Fruit fly (Drosophila melanogaster) whole organism, embryonic: ENCODE data around the gene Lcp65Ae.

Experiments used
- Antp ChIP-seq: fragments of 200-800 bp; sonication (Bioruptor generic); optimal IDR thresholded peaks from 3 replicates; lab custom pipeline; 2016; ENCODE audit warnings: missing biosample characterization, missing genetic modification characterization
- Atf-2 ChIP-seq: fragments of 200-800 bp; sonication (Bioruptor generic); optimal IDR thresholded peaks from 2 replicates; lab custom pipeline; 2016; ENCODE audit warnings: missing biosample characterization, missing genetic modification characterization
- Awh ChIP-seq: fragments of 200-800 bp; sonication (Bioruptor generic); IDR thresholded peaks from 2 replicates; pipeline ENCODE4, ENCODE4 v1.3.6; 2022; ENCODE audit warnings: missing biosample characterization, missing genetic modification characterization
- Blimp-1 ChIP-seq: fragments of 200-800 bp; sonication (Bioruptor generic); optimal IDR thresholded peaks from 3 replicates; lab custom pipeline; 2018; ENCODE audit warnings: missing biosample characterization, missing genetic modification characterization, mild to moderate bottlenecking, moderate library complexity, missing genetic modification reagents
- CG11504 ChIP-seq: fragments of 200-800 bp; sonication (Bioruptor generic); optimal IDR thresholded peaks from 3 replicates; lab custom pipeline; 2019; ENCODE audit warnings: missing biosample characterization, mild to moderate bottlenecking, missing genetic modification characterization, moderate library complexity
- CG13424 ChIP-seq: fragments of 200-800 bp; sonication (Bioruptor generic); optimal IDR thresholded peaks from 2 replicates; lab custom pipeline; 2019; ENCODE audit warnings: missing biosample characterization, mild to moderate bottlenecking, missing genetic modification characterization, moderate library complexity
- CG16815 ChIP-seq: fragments of 200-800 bp; sonication (Bioruptor generic); optimal IDR thresholded peaks from 3 replicates; lab custom pipeline; 2017; ENCODE audit warnings: missing biosample characterization, mild to moderate bottlenecking, missing genetic modification characterization
- CG16863 ChIP-seq: fragments of 200-800 bp; sonication (Bioruptor generic); optimal IDR thresholded peaks from 3 replicates; lab custom pipeline; 2016; ENCODE audit warnings: missing biosample characterization, missing genetic modification characterization
- CG17912 ChIP-seq: fragments of 200-800 bp; sonication (Bioruptor generic); optimal IDR thresholded peaks from 2 replicates; lab custom pipeline; 2018; ENCODE audit warnings: missing biosample characterization, mild to moderate bottlenecking, missing genetic modification characterization
- CG2116 ChIP-seq: fragments of 200-800 bp; sonication (Bioruptor generic); optimal IDR thresholded peaks from 3 replicates; lab custom pipeline; 2018; ENCODE audit warnings: missing biosample characterization, mild to moderate bottlenecking, missing genetic modification characterization
- CG2889 ChIP-seq: fragments of 200-800 bp; sonication (Bioruptor generic); IDR thresholded peaks from 3 replicates; pipeline ENCODE4 v1.3.6; 2022; ENCODE audit warnings: missing biosample characterization, missing genetic modification characterization
- CG32767 ChIP-seq: fragments of 200-800 bp; sonication (Bioruptor generic); IDR thresholded peaks from 2 replicates; pipeline ENCODE4 v1.3.6; 2022; ENCODE audit warnings: missing biosample characterization, missing genetic modification characterization
- CG34224 ChIP-seq: fragments of 200-800 bp; sonication (Bioruptor generic); IDR thresholded peaks from 3 replicates; pipeline ENCODE4 v1.3.6; 2022; ENCODE audit warnings: missing biosample characterization, missing genetic modification characterization; ENCODE audit not compliant: partially characterized antibody
- CG4424 ChIP-seq: fragments of 200-800 bp; sonication (Bioruptor generic); optimal IDR thresholded peaks from 3 replicates; lab custom pipeline; 2016; ENCODE audit warnings: missing biosample characterization, missing genetic modification characterization
- CG7556 ChIP-seq: fragments of 200-800 bp; sonication (Bioruptor generic); optimal IDR thresholded peaks from 2 replicates; lab custom pipeline; 2017; ENCODE audit warnings: missing biosample characterization, mild to moderate bottlenecking, missing genetic modification characterization
- CG7786 ChIP-seq: fragments of 200-800 bp; sonication (Bioruptor generic); optimal IDR thresholded peaks from 2 replicates; lab custom pipeline; 2016; ENCODE audit warnings: missing biosample characterization, missing genetic modification characterization
- CG7839 ChIP-seq: fragments of 200-800 bp; sonication (Bioruptor generic); optimal IDR thresholded peaks from 3 replicates; lab custom pipeline; 2018; ENCODE audit warnings: missing biosample characterization, mild to moderate bottlenecking, missing genetic modification characterization, moderate library complexity
- CG7963 ChIP-seq: fragments of 200-800 bp; sonication (Bioruptor generic); IDR thresholded peaks from 3 replicates; pipeline ENCODE4 v1.3.6; 2022; ENCODE audit warnings: missing biosample characterization, missing genetic modification characterization; ENCODE audit not compliant: partially characterized antibody
- CG8281 ChIP-seq: fragments of 200-800 bp; sonication (Bioruptor generic); optimal IDR thresholded peaks from 2 replicates; lab custom pipeline; 2018; ENCODE audit warnings: missing biosample characterization, mild to moderate bottlenecking, missing genetic modification characterization, moderate library complexity
- CTCF ChIP-seq: fragments of 200-800 bp; sonication (Bioruptor generic); optimal IDR thresholded peaks from 2 replicates; lab custom pipeline; 2017; ENCODE audit warnings: missing biosample characterization, mild to moderate bottlenecking, missing genetic modification characterization, moderate library complexity
- D ChIP-seq, 2 experiments: fragments of 200-800 bp in 1 of 2; fragments of >200 bp in 1 of 2; sonication (Bioruptor generic) in 1 of 2; optimal IDR thresholded peaks; 2 replicates in 1 of 2; 3 replicates in 1 of 2; lab custom pipeline; 2017; ENCODE audit warnings: mild to moderate bottlenecking in 1 of 2, missing biosample characterization in 1 of 2, missing genetic modification characterization in 1 of 2, missing genetic modification reagents in 1 of 2
- Drgx ChIP-seq: fragments of 200-800 bp; sonication (Bioruptor generic); IDR thresholded peaks from 2 replicates; pipeline ENCODE4 v1.3.6; 2022; ENCODE audit warnings: missing biosample characterization, missing genetic modification characterization
- Gsc ChIP-seq: fragments of 200-800 bp; sonication (Bioruptor generic); IDR thresholded peaks from 2 replicates; pipeline ENCODE4 v1.3.6; 2022; ENCODE audit warnings: missing biosample characterization, missing genetic modification characterization
- Gug ChIP-seq: fragments of 200-800 bp; sonication (Bioruptor generic); IDR thresholded peaks from 4 replicates; pipeline ENCODE4 v1.3.6; 2022; ENCODE audit warnings: missing biosample characterization, missing genetic modification characterization
- Hmx ChIP-seq: fragments of 200-800 bp; sonication (Bioruptor generic); optimal IDR thresholded peaks from 2 replicates; lab custom pipeline; 2016; ENCODE audit warnings: missing biosample characterization, missing genetic modification characterization
- PHDP ChIP-seq: fragments of 200-800 bp; sonication (Bioruptor generic); optimal IDR thresholded peaks from 3 replicates; lab custom pipeline; 2018; ENCODE audit warnings: missing biosample characterization, mild to moderate bottlenecking, missing genetic modification characterization, moderate library complexity
- Poxn ChIP-seq: fragments of 200-800 bp; sonication (Bioruptor generic); IDR thresholded peaks from 2 replicates; pipeline ENCODE4 v1.3.6; 2022; ENCODE audit warnings: missing biosample characterization, missing genetic modification characterization
- br ChIP-seq: fragments of >200 bp; optimal IDR thresholded peaks from 2 replicates; lab custom pipeline; 2017
- btn ChIP-seq: fragments of 200-800 bp; sonication (Bioruptor generic); optimal IDR thresholded peaks from 2 replicates; lab custom pipeline; 2016; ENCODE audit warnings: missing biosample characterization, missing genetic modification characterization
- ci ChIP-seq: fragments of 200-800 bp; sonication (Bioruptor generic); IDR thresholded peaks from 3 replicates; pipeline ENCODE4 v1.3.6; 2022; ENCODE audit warnings: missing biosample characterization, missing genetic modification characterization
- dmrt99B ChIP-seq: fragments of 200-800 bp; sonication (Bioruptor generic); optimal IDR thresholded peaks from 2 replicates; lab custom pipeline; 2018; ENCODE audit warnings: missing biosample characterization, mild to moderate bottlenecking, missing genetic modification characterization, moderate library complexity
- ems ChIP-seq: fragments of 200-800 bp; sonication (Bioruptor generic); optimal IDR thresholded peaks from 3 replicates; lab custom pipeline; 2016; ENCODE audit warnings: missing biosample characterization, missing genetic modification characterization
- exex ChIP-seq: fragments of 200-800 bp; sonication (Bioruptor generic); optimal IDR thresholded peaks from 4 replicates; lab custom pipeline; 2018; ENCODE audit warnings: missing biosample characterization, mild to moderate bottlenecking, missing genetic modification characterization, moderate library complexity
- fd102C ChIP-seq: fragments of 200-800 bp; sonication (Bioruptor generic); optimal IDR thresholded peaks from 2 replicates; lab custom pipeline; 2018; ENCODE audit warnings: missing biosample characterization, mild to moderate bottlenecking, missing genetic modification characterization, moderate library complexity
- fru ChIP-seq: fragments of >200 bp; optimal IDR thresholded peaks from 2 replicates; lab custom pipeline; 2017
- fu2 ChIP-seq: fragments of 200-800 bp; sonication (Bioruptor generic); optimal IDR thresholded peaks from 2 replicates; lab custom pipeline; 2016; ENCODE audit warnings: missing biosample characterization, missing genetic modification characterization
- grn ChIP-seq: fragments of 200-800 bp; sonication (Bioruptor generic); optimal IDR thresholded peaks from 3 replicates; lab custom pipeline; 2017; ENCODE audit warnings: missing biosample characterization, missing genetic modification characterization
- jumu ChIP-seq: fragments of 200-800 bp; sonication (Bioruptor generic); optimal IDR thresholded peaks from 3 replicates; lab custom pipeline; 2016; ENCODE audit warnings: missing biosample characterization, missing genetic modification characterization
- kni ChIP-seq: fragments of 200-800 bp; sonication (Bioruptor generic); optimal IDR thresholded peaks from 3 replicates; lab custom pipeline; 2017; ENCODE audit warnings: mild to moderate bottlenecking, missing biosample characterization, missing genetic modification reagents, missing genetic modification characterization
- oc ChIP-seq: fragments of 200-800 bp; sonication (Bioruptor generic); optimal IDR thresholded peaks from 2 replicates; lab custom pipeline; 2018; ENCODE audit warnings: missing biosample characterization, mild to moderate bottlenecking, missing genetic modification characterization, moderate library complexity
- onecut ChIP-seq: fragments of 200-800 bp; sonication (Bioruptor generic); IDR thresholded peaks from 2 replicates; pipeline ENCODE4 v1.3.6; 2022; ENCODE audit warnings: missing biosample characterization, missing genetic modification characterization
- peb ChIP-seq: fragments of 200-800 bp; sonication (Bioruptor generic); IDR thresholded peaks from 2 replicates; pipeline ENCODE4 v1.3.6; 2022; ENCODE audit warnings: missing biosample characterization, missing genetic modification characterization
- psq ChIP-seq: fragments of 200-800 bp; sonication (Bioruptor generic); optimal IDR thresholded peaks from 2 replicates; lab custom pipeline; 2017; ENCODE audit warnings: missing biosample characterization, missing genetic modification characterization
- sc ChIP-seq, 3 experiments: fragments of >200 bp in 2 of 3; fragments of 200-800 bp in 1 of 3; sonication (Bioruptor generic) in 1 of 3; optimal IDR thresholded peaks; 2 replicates in 2 of 3; 3 replicates in 1 of 3; lab custom pipeline; 2017; ENCODE audit warnings: mild to moderate bottlenecking in 1 of 3, missing biosample characterization in 1 of 3, missing genetic modification characterization in 1 of 3, missing genetic modification reagents in 1 of 3
- sd ChIP-seq: fragments of 200-800 bp; sonication (Bioruptor generic); optimal IDR thresholded peaks from 3 replicates; lab custom pipeline; 2018; ENCODE audit warnings: missing biosample characterization, mild to moderate bottlenecking, missing genetic modification characterization, moderate library complexity
- sqz ChIP-seq: fragments of 200-800 bp; sonication (Bioruptor generic); optimal IDR thresholded peaks from 3 replicates; lab custom pipeline; 2018; ENCODE audit warnings: missing biosample characterization, mild to moderate bottlenecking, missing genetic modification characterization
- stwl ChIP-seq: fragments of 200-800 bp; sonication (Bioruptor generic); optimal IDR thresholded peaks from 3 replicates; lab custom pipeline; 2018; ENCODE audit warnings: missing biosample characterization, mild to moderate bottlenecking, missing genetic modification characterization, moderate library complexity
- usp ChIP-seq: fragments of >200 bp; optimal IDR thresholded peaks from 2 replicates; lab custom pipeline; 2017; ENCODE audit warnings: missing biosample characterization, missing genetic modification characterization

The Lcp65Ae gene

DNA sequence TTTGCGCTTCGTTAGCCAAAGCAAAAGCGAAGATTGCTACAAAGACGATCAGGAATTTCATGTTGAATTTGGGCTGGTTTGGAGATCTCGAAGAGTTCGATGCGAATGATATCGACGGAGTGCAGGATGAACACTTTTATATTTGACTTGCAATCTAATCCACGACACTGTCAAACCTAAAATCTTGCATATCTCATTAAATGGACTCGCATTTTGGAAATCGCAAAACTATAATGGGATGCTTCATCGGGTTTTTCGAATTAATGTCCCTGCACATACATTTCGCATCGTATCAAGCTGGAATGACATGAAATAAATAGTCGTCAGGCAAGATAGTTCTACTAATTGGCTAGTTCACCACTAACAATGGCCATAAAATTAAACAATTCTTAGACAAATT lies at the start of gene Lcp65Ae:
Lcp65Ae (minus strand) TSS at position 101 of the 400 bp plus-strand sequence.
- no peak for TF ChIP-seq fru (lab: Kevin White, UChicago)
- TF ChIP-seq, all 482 proteins: peak for 0

DNA sequence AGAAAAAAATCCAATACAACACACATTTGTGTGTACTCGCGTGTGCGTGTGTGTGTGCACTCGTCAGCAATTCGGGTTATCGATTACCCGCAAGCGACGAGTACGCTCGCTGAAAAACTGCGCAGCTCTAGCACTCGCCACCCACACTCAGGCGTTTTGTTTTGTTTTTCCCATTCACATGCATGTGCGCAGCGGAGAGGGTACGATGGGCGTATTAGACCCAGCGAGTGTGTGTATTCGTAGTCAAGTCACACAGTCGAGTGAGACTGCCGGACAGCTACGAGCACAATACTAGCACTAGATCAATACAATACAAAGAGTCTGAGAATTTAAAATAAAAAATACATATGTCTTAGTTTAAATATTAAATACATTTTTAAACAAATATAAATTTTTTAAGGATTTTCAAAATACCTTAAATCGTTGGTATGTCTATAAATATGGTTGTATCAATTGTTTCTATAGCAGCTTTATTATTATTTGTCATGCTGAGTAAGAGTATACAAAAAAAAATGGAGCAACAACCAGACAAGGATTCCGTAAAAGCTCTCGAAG lies 47.0 kb upstream of the Lcp65Ae start, which contains the start of the genes D19B and CG43293:
D19B (minus strand) TSS at position 37 of the 555 bp plus-strand sequence.
CG43293 (plus strand) TSS at position 306 of the 555 bp plus-strand sequence.
- TF ChIP-seq CG4424 (GFP tag; lab: Kevin White, UChicago) (peak; percentile 88), CTCF (no peak), psq (GFP tag; lab: Kevin White, UChicago) (peak; percentile 81), CG7963 (GFP tag; lab: Robert Waterston, UW) (peak; percentile 45; the same call in 1 of the 3 replicates), Drgx (GFP tag; lab: Robert Waterston, UW) (peak; percentile 92), CG7556 (GFP tag; lab: Kevin White, UChicago) (peak; percentile 81), Awh (GFP tag; lab: Robert Waterston, UW) (peak; percentile 93), CG17912 (peak; percentile 47), CG11504 (tag; lab: Kevin White, UChicago) (peak; percentile 87), peb (GFP tag; lab: Robert Waterston, UW) (peak; percentile 61), fu2 (peak; percentile 77), oc (tag; lab: Kevin White, UChicago) (peak; percentile 83), br (lab: Kevin White, UChicago) (no peak), kni (GFP tag; lab: Kevin White, UChicago) (no peak), stwl (peak; percentile 90), btn (GFP tag; lab: Kevin White, UChicago) (peak; percentile 67), Hmx (GFP tag; lab: Kevin White, UChicago) (peak; percentile 48), CG7839 (tag; lab: Kevin White, UChicago) (peak; percentile 88), onecut (GFP tag; lab: Robert Waterston, UW) (peak; percentile 91), Antp (GFP tag; lab: Kevin White, UChicago) (peak; percentile 93), jumu (GFP tag; lab: Kevin White, UChicago) (peak; percentile 89), Poxn (GFP tag; lab: Robert Waterston, UW) (peak; percentile 73), dmrt99B (tag; lab: Kevin White, UChicago) (peak; percentile 90), CG32767 (peak; percentile 84), CG16815 (GFP tag; lab: Kevin White, UChicago) (peak; percentile 74), fd102C (peak; percentile 12), CG7786 (GFP tag; lab: Kevin White, UChicago) (peak; percentile 84), exex (tag; lab: Kevin White, UChicago) (no peak), ems (peak; percentile 89), sd (tag; lab: Kevin White, UChicago) (peak; percentile 75), ci (GFP tag; lab: Robert Waterston, UW) (peak; percentile 97), Blimp-1 (peak; percentile 82), PHDP (tag; lab: Kevin White, UChicago) (peak; percentile 88), Gsc (no peak), Gug (peak; percentile 97), CG16863 (GFP tag; lab: Kevin White, UChicago) (peak; percentile 80), Atf-2 (peak; percentile 73), CG8281 (tag; lab: Kevin White, UChicago) (peak; percentile 61), grn (GFP tag; lab: Kevin White, UChicago) (no peak), CG2889 (peak; percentile 88), CG2116 (GFP tag; lab: Kevin White, UChicago) (peak; percentile 64), D (optimal IDR thresholded peaks at IDR 0.05; lab: Kevin White, UChicago) (peak; percentile 82), D (GFP tag; optimal IDR thresholded peaks at IDR 0.05; lab: Kevin White, UChicago) (peak; percentile 80), CG13424 (tag; lab: Kevin White, UChicago) (peak; percentile 87), CG34224 (GFP tag; lab: Robert Waterston, UW) (peak; percentile 53; the same call in 2 of the 3 replicates), usp (GFP tag; lab: Kevin White, UChicago) (no peak), sqz (GFP tag; lab: Kevin White, UChicago) (no peak), sc (optimal IDR thresholded peaks at IDR 0.05; lab: Kevin White, UChicago) (no peak), sc (GFP tag; optimal IDR thresholded peaks at IDR 0.05; lab: Kevin White, UChicago) (peak; percentile 65)
